Worm (Caenorhabditis elegans) whole organism, late embryonic: ENCODE results near the gene mdt-4.

Experiments
- C08G9.2 ChIP-seq: sonication (generic microtip); optimal IDR thresholded peaks from 2 replicates; lab custom pipeline; 2016; ENCODE audit warnings: mild to moderate bottlenecking, missing genetic modification characterization, moderate library complexity, missing compliant biosample characterization
- C38D4.7 ChIP-seq: fragments of 200-800 bp; sonication (Bioruptor generic); optimal IDR thresholded peaks from 2 replicates; lab custom pipeline; 2018; ENCODE audit warnings: mild to moderate bottlenecking, missing genetic modification characterization, moderate library complexity, missing compliant biosample characterization
- K09A11.1 ChIP-seq: sonication (generic microtip); optimal IDR thresholded peaks from 2 replicates; lab custom pipeline; 2017; ENCODE audit warnings: antibody characterized with exemption, mild to moderate bottlenecking, missing genetic modification characterization, missing compliant biosample characterization; ENCODE audit not compliant: insufficient read depth
- T23F11.4 ChIP-seq: fragments of 200-800 bp; sonication (Bioruptor generic); optimal IDR thresholded peaks from 2 replicates; lab custom pipeline; 2018; ENCODE audit warnings: mild to moderate bottlenecking, missing genetic modification characterization, missing compliant biosample characterization
- ama-1 ChIP-seq: fragments of 150-350 bp; optimal IDR thresholded peaks from 2 replicates; lab custom pipeline; 2014
- ceh-14 ChIP-seq: sonication (generic microtip); optimal IDR thresholded peaks from 2 replicates; lab custom pipeline; 2016; ENCODE audit warnings: missing genotype, missing genetic modification characterization, missing compliant biosample characterization
- ceh-18 ChIP-seq: sonication (generic microtip); optimal IDR thresholded peaks from 2 replicates; lab custom pipeline; 2016; ENCODE audit warnings: missing genetic modification characterization, missing compliant biosample characterization
- ceh-2 ChIP-seq: sonication (generic microtip); optimal IDR thresholded peaks from 2 replicates; lab custom pipeline; 2016; ENCODE audit warnings: missing genotype, missing genetic modification characterization, missing compliant biosample characterization
- ceh-30 ChIP-seq: fragments of 150-350 bp; optimal IDR thresholded peaks from 2 replicates; lab custom pipeline; 2014; ENCODE audit warnings: missing biosample characterization, missing genetic modification characterization
- ceh-34 ChIP-seq: sonication (generic microtip); optimal IDR thresholded peaks from 2 replicates; lab custom pipeline; 2016; ENCODE audit warnings: mild to moderate bottlenecking, missing genetic modification characterization, missing compliant biosample characterization
- ceh-48 ChIP-seq: sonication (generic microtip); optimal IDR thresholded peaks from 2 replicates; lab custom pipeline; 2016; ENCODE audit warnings: missing genetic modification characterization, inconsistent platforms, missing compliant biosample characterization
- ceh-6 ChIP-seq: fragments of 200-800 bp; sonication (Bioruptor generic); optimal IDR thresholded peaks from 2 replicates; lab custom pipeline; 2018; ENCODE audit warnings: mild to moderate bottlenecking, missing genetic modification characterization, missing compliant biosample characterization
- che-1 ChIP-seq: sonication (generic microtip); optimal IDR thresholded peaks from 2 replicates; lab custom pipeline; 2016; ENCODE audit warnings: mild to moderate bottlenecking, missing genetic modification characterization, missing compliant biosample characterization
- dmd-4 ChIP-seq: sonication (generic microtip); optimal IDR thresholded peaks from 2 replicates; lab custom pipeline; 2016; ENCODE audit warnings: borderline replicate concordance, missing genetic modification characterization, missing compliant biosample characterization
- dve-1 ChIP-seq: sonication (generic microtip); optimal IDR thresholded peaks from 2 replicates; lab custom pipeline; 2017; ENCODE audit warnings: antibody characterized with exemption, mild to moderate bottlenecking, missing genetic modification characterization, missing compliant biosample characterization
- ets-4 ChIP-seq: sonication (generic microtip); optimal IDR thresholded peaks from 2 replicates; lab custom pipeline; 2016; ENCODE audit warnings: missing genetic modification characterization, missing compliant biosample characterization
- fax-1 ChIP-seq: sonication (generic microtip); optimal IDR thresholded peaks from 2 replicates; lab custom pipeline; 2016; ENCODE audit warnings: missing genotype, missing genetic modification characterization, missing compliant biosample characterization
- gmeb-2 ChIP-seq: sonication (generic microtip); optimal IDR thresholded peaks from 2 replicates; lab custom pipeline; 2016; ENCODE audit warnings: missing genetic modification characterization, inconsistent platforms, missing compliant biosample characterization
- hlh-6 ChIP-seq: sonication (generic microtip); optimal IDR thresholded peaks from 2 replicates; lab custom pipeline; 2016; ENCODE audit warnings: missing genotype, missing genetic modification characterization, missing compliant biosample characterization
- lim-6 ChIP-seq: sonication (generic microtip); optimal IDR thresholded peaks from 2 replicates; lab custom pipeline; 2016; ENCODE audit warnings: missing genetic modification characterization, missing compliant biosample characterization
- madf-2 ChIP-seq: sonication (generic microtip); optimal IDR thresholded peaks from 2 replicates; lab custom pipeline; 2017; ENCODE audit warnings: missing genetic modification characterization, missing compliant biosample characterization
- mec-3 ChIP-seq: sonication (generic microtip); optimal IDR thresholded peaks from 2 replicates; lab custom pipeline; 2016; ENCODE audit warnings: borderline replicate concordance, missing genetic modification characterization, missing compliant biosample characterization
- nhr-11 ChIP-seq: fragments of 150-350 bp; optimal IDR thresholded peaks from 2 replicates; lab custom pipeline; 2014; ENCODE audit warnings: missing biosample characterization, missing genetic modification characterization
- odd-2 ChIP-seq: sonication (generic microtip); optimal IDR thresholded peaks from 2 replicates; lab custom pipeline; 2017; ENCODE audit warnings: antibody characterized with exemption, mild to moderate bottlenecking, missing genetic modification characterization, missing compliant biosample characterization
- pag-3 ChIP-seq: sonication (generic microtip); optimal IDR thresholded peaks from 2 replicates; lab custom pipeline; 2016; ENCODE audit warnings: missing compliant biosample characterization, missing genetic modification characterization, borderline replicate concordance
- pat-9 ChIP-seq: fragments of 200-800 bp; sonication (Bioruptor generic); optimal IDR thresholded peaks from 2 replicates; lab custom pipeline; 2018; ENCODE audit warnings: mild to moderate bottlenecking, missing genetic modification characterization, moderate library complexity, missing compliant biosample characterization
- pha-2 ChIP-seq: sonication (generic microtip); optimal IDR thresholded peaks from 2 replicates; lab custom pipeline; 2017; ENCODE audit warnings: mild to moderate bottlenecking, missing genetic modification characterization, missing compliant biosample characterization
- pqm-1 ChIP-seq: sonication (generic microtip); optimal IDR thresholded peaks from 2 replicates; lab custom pipeline; 2016; ENCODE audit warnings: missing genetic modification characterization, missing compliant biosample characterization
- sdc-2 ChIP-seq: sonication (generic microtip); optimal IDR thresholded peaks from 2 replicates; lab custom pipeline; 2016; ENCODE audit warnings: missing genotype, missing genetic modification characterization, missing compliant biosample characterization
- sox-4 ChIP-seq: sonication (generic microtip); optimal IDR thresholded peaks from 2 replicates; lab custom pipeline; 2017; ENCODE audit warnings: mild to moderate bottlenecking, missing genetic modification characterization, inconsistent platforms, missing compliant biosample characterization
- syd-9 ChIP-seq: sonication (generic microtip); optimal IDR thresholded peaks from 2 replicates; lab custom pipeline; 2016; ENCODE audit warnings: mild to moderate bottlenecking, missing genetic modification characterization, moderate library complexity, missing compliant biosample characterization
- tbx-2 ChIP-seq: sonication (generic microtip); optimal IDR thresholded peaks from 2 replicates; lab custom pipeline; 2016; ENCODE audit warnings: missing genetic modification characterization, missing compliant biosample characterization
- tbx-7 ChIP-seq: sonication (generic microtip); optimal IDR thresholded peaks from 2 replicates; lab custom pipeline; 2016; ENCODE audit warnings: missing genotype, missing genetic modification characterization, missing compliant biosample characterization
- ttx-3 ChIP-seq: sonication (generic microtip); optimal IDR thresholded peaks from 2 replicates; lab custom pipeline; 2016; ENCODE audit warnings: missing genetic modification reagents, missing genetic modification characterization, missing compliant biosample characterization
- ztf-16 ChIP-seq: sonication (generic microtip); optimal IDR thresholded peaks from 2 replicates; lab custom pipeline; 2017; ENCODE audit warnings: missing genetic modification characterization, missing compliant biosample characterization

mdt-4 gene

DNA sequence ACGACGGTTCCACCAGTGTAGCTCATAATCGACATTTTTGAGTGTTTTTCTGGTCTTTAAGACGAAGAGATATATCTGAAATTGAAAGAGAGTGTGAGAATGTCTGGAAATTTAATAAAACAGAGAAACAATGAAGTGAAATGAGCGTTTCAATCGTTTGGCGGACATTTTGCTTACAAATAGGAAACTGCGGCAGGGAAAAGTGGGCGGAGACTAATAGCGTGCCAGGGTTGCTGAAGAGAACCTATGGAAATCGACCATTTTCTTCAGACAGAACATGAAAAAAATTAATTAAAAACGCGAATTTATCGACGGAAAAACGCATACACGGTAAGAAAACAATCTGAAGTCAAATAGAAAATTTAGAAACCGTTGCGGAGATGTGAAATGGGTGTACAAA lies 11.6 kb upstream of the mdt-4 start, which contains the start of gene pbs-3 (continued):
- TF ChIP-seq pat-9 (tag; lab: Kevin White, UChicago) = no peak
- peak; percentile 61 for TF ChIP-seq ets-4
- TF ChIP-seq ceh-6 (GFP tag; lab: Kevin White, UChicago) = no peak
- no peak for TF ChIP-seq ttx-3
- TF ChIP-seq fax-1 (tag; lab: Kevin White, UChicago) = peak; percentile 54
- no peak for TF ChIP-seq hlh-6 (tag; lab: Kevin White, UChicago)
- no peak for TF ChIP-seq ztf-16 (tag; lab: Kevin White, UChicago)
- no peak for TF ChIP-seq gmeb-2 (tag; lab: Kevin White, UChicago)
- TF ChIP-seq tbx-7 (tag; lab: Kevin White, UChicago) = peak; percentile 13
- TF ChIP-seq pag-3 (tag; lab: Kevin White, UChicago) = no peak
- TF ChIP-seq ceh-34 (tag; lab: Kevin White, UChicago) = peak; percentile 29
- TF ChIP-seq dmd-4 (tag; lab: Kevin White, UChicago) = peak; percentile 37
- no peak for TF ChIP-seq K09A11.1 (tag; lab: Kevin White, UChicago)
- TF ChIP-seq C08G9.2 (tag; lab: Kevin White, UChicago) = peak; percentile 76
- peak; percentile 66 for TF ChIP-seq ceh-2

DNA sequence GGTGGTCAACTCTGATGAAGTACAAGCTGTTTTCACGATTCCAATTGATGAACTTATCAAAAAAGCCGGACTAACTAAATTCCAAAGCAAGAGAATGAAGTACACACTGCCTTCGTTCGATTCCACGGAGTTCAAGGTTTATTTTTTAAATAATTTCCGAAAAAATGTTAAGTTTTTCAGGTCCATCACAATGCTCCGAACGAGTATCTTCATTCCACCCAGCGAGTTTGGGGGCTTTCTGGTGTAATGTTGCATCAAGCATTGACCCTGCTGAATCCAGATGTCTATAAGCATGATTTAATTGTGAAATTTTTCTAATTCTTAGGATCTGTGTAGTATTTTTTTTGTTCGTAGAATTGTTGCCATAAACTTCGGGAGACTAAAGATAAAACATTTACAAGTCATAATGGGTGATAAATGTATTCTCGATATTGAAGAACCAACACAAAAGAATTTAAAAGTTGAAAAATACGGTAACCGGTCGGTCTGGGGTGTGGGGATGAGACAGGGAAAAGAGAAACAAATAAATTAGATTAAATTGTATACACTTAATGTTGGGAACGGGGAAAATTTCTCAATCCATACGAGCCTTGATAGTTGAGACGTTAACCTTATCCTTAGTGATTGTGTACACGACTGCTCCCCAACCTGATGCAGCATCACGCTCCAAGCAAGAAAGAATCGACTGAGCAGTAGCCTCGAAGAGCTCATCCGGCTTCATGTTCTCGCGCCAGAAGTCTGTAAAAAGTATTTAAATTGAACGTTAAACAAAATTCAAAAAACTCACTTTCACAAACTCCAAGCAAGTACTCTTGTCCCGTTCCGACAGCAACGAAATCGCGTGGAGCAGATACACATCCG lies 10.6 kb upstream of the mdt-4 start:
- no peak for TF ChIP-seq T23F11.4 (GFP tag; lab: Kevin White, UChicago)
- no peak for TF ChIP-seq ceh-14 (tag; lab: Kevin White, UChicago)
- TF ChIP-seq pha-2 (tag; lab: Kevin White, UChicago) = no peak
- TF ChIP-seq gmeb-2 (tag; lab: Kevin White, UChicago) = no peak
- TF ChIP-seq ceh-30 (tag; lab: Kevin White, UChicago) = no peak
- TF ChIP-seq madf-2 = no peak
- no peak for TF ChIP-seq lim-6 (tag; lab: Kevin White, UChicago)
- no peak for TF ChIP-seq hlh-6 (tag; lab: Kevin White, UChicago)

DNA sequence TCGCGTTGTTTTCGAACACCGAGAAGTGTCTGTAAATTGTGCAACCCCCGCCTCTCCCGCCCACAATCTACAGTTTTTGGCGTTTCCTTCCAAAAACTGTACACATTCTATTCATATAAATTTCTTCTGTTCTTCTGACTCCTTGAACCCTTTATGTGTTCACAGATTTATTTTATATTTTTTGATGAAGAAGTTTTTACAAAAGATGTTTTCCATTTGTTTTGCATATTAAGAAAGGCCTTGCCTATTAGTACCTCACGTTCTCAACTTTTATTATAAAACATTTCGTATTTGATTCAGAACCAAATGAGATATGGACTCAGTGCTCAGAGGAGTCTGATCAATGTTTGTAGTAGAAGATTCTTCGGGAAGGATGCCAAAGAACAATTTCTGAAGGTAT lies 9.5 kb upstream of the mdt-4 start, which contains the start of gene ndx-3:
Gene ndx-3 (plus strand): TSS at position 301 of the 400 bp plus-strand sequence.
- TF ChIP-seq dve-1 (tag; lab: Kevin White, UChicago) = no peak
- no peak for TF ChIP-seq pqm-1
- TF ChIP-seq ceh-14 (tag; lab: Kevin White, UChicago) = no peak
- no peak for TF ChIP-seq C38D4.7 (GFP tag; lab: Kevin White, UChicago)
- no peak for TF ChIP-seq mec-3 (tag; lab: Kevin White, UChicago)
- no peak for TF ChIP-seq sdc-2 (tag; lab: Kevin White, UChicago)
- no peak for TF ChIP-seq ama-1 (lab: Kevin White, UChicago)
- TF ChIP-seq gmeb-2 (tag; lab: Kevin White, UChicago) = no peak
- TF ChIP-seq tbx-2 (tag; lab: Kevin White, UChicago) = no peak
- no peak for TF ChIP-seq nhr-11 (tag; lab: Kevin White, UChicago)
- no peak for TF ChIP-seq ceh-48 (tag; lab: Kevin White, UChicago)
- TF ChIP-seq hlh-6 (tag; lab: Kevin White, UChicago) = no peak
- TF ChIP-seq che-1 (tag; lab: Kevin White, UChicago) = no peak
- TF ChIP-seq ceh-18 (tag; lab: Kevin White, UChicago) = no peak
- TF ChIP-seq, all 69 proteins: peak for 0

DNA sequence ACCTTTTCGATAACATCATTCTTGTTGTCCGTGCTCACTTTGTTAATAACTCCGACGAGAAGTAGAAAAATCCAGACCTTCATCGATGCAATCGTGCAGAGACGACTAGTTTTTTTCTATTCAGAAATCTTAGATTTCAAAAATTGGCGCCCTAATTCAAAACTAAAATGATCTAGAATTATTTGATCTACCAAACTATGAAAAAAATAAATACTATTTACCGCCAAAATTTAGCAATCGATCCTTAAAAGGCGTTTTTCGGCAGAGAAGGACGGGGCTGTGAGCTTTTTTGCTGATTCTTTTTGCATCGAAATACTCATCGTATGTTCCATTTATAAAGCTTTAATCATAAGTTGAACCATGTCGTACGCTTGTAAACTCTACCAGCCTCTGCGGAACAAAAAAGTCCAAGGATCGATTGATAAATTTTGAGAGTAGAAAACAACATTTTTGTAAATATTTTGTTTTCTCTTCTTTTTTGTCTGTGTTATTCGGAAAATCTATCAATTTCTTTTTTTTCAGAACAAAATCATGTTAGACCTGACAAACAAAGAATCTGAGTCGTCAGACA lies 5.7 kb upstream of the mdt-4 start, which contains the start of the genes try-1 and zyg-12:
Gene try-1 (minus strand): TSS at position 148 of the 571 bp plus-strand sequence.
Gene zyg-12 (plus strand): TSS at position 521 of the 571 bp plus-strand sequence.
- TF ChIP-seq syd-9 (no peak), ttx-3 (no peak), pat-9 (tag; lab: Kevin White, UChicago) (no peak), pha-2 (tag; lab: Kevin White, UChicago) (no peak), sox-4 (tag; lab: Kevin White, UChicago) (no peak), ceh-48 (tag; lab: Kevin White, UChicago) (no peak), odd-2 (tag; lab: Kevin White, UChicago) (no peak)
